Worm (Caenorhabditis elegans): ENCODE results near the gene F25D1.8.

DNA sequence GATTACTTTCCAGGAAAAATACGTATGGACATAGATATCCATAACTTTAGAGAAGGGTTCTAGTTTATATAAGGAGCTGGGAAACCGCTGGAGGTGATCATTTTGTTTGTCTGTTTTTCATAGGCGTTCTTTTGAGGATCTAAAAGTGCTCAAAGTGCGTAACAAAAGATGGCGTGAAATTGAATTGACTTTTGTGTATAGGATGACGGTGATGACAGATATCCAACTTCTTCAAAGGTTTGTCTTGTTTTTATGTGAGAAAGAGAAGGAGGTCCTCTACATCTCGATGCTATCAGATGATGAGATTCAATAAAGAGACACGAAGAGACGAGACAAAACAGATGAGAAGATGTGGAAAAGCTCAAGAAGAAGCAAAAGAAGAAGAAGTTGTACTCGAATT, 22.5 kb upstream of the F25D1.8 start:
- no peak for TF ChIP-seq nhr-76 (tag; optimal IDR thresholded peaks at IDR 0.05)
- no peak for TF ChIP-seq nhr-237 (tag; optimal IDR thresholded peaks at IDR 0.05)
- no peak for TF ChIP-seq lin-13 (tag; optimal IDR thresholded peaks at IDR 0.05)
- no peak for TF ChIP-seq mep-1 (tag; optimal IDR thresholded peaks at IDR 0.05)

Measured in whole organism, mixed stage, embryonic.